Fruit fly (Drosophila melanogaster) whole organism, embryonic: Measurements from ENCODE around the gene TyrRII.

Experiments
- ATbp ChIP-seq: fragments of 200-800 bp; sonication (Bioruptor generic); optimal IDR thresholded peaks from 2 replicates; lab custom pipeline; 2017; ENCODE audit warnings: missing biosample characterization, mild to moderate bottlenecking, missing genetic modification characterization, missing genetic modification reagents
- CG10274 ChIP-seq: fragments of 200-800 bp; sonication (Bioruptor generic); optimal IDR thresholded peaks from 3 replicates; lab custom pipeline; 2017; ENCODE audit warnings: missing biosample characterization, mild to moderate bottlenecking, missing genetic modification characterization
- CG11398 ChIP-seq: fragments of 200-800 bp; sonication (Bioruptor generic); optimal IDR thresholded peaks from 2 replicates; lab custom pipeline; 2016; ENCODE audit warnings: missing biosample characterization, missing genetic modification characterization
- CG11456 ChIP-seq: fragments of 200-800 bp; sonication (Bioruptor generic); IDR thresholded peaks from 3 replicates; pipeline ENCODE4 v1.3.6; 2022; ENCODE audit warnings: missing biosample characterization, missing genetic modification characterization
- CG12391 ChIP-seq: fragments of 200-800 bp; sonication (Bioruptor generic); optimal IDR thresholded peaks from 3 replicates; lab custom pipeline; 2018; ENCODE audit warnings: missing biosample characterization, mild to moderate bottlenecking, missing genetic modification characterization, moderate library complexity
- CG12659 ChIP-seq: fragments of 200-800 bp; sonication (Bioruptor generic); optimal IDR thresholded peaks from 3 replicates; lab custom pipeline; 2017; ENCODE audit warnings: mild to moderate bottlenecking, missing biosample characterization, missing genetic modification reagents, missing genetic modification characterization
- CG13296 ChIP-seq: fragments of 200-800 bp; sonication (Bioruptor generic); optimal IDR thresholded peaks from 3 replicates; lab custom pipeline; 2018; ENCODE audit warnings: missing biosample characterization, mild to moderate bottlenecking, missing genetic modification characterization
- CG14860 ChIP-seq: fragments of 200-800 bp; sonication (Bioruptor generic); IDR thresholded peaks from 3 replicates; pipeline ENCODE4 v1.3.6; 2022; ENCODE audit warnings: missing biosample characterization, missing genetic modification characterization; ENCODE audit not compliant: partially characterized antibody
- CG16863 ChIP-seq: fragments of 200-800 bp; sonication (Bioruptor generic); optimal IDR thresholded peaks from 3 replicates; lab custom pipeline; 2016; ENCODE audit warnings: missing biosample characterization, missing genetic modification characterization
- CG17186 ChIP-seq: fragments of 200-800 bp; sonication (Bioruptor generic); optimal IDR thresholded peaks from 3 replicates; lab custom pipeline; 2017; ENCODE audit warnings: missing biosample characterization, missing genetic modification reagents, missing genetic modification characterization
- CG2712 ChIP-seq: fragments of 200-800 bp; optimal IDR thresholded peaks from 3 replicates; lab custom pipeline; 2019; ENCODE audit warnings: missing biosample characterization, mild to moderate bottlenecking, missing genetic modification characterization, moderate library complexity
- CG3065 ChIP-seq: fragments of 200-800 bp; sonication (Bioruptor generic); optimal IDR thresholded peaks from 2 replicates; lab custom pipeline; 2016; ENCODE audit warnings: missing biosample characterization, missing genetic modification characterization
- CG32532 ChIP-seq: fragments of 200-800 bp; sonication (Bioruptor generic); IDR thresholded peaks from 2 replicates; pipeline ENCODE4 v1.3.6; 2022; ENCODE audit warnings: missing biosample characterization, missing genetic modification characterization
- CG33557 ChIP-seq: fragments of 200-800 bp; sonication (Bioruptor generic); optimal IDR thresholded peaks from 2 replicates; lab custom pipeline; 2019; ENCODE audit warnings: missing biosample characterization, mild to moderate bottlenecking, missing genetic modification characterization, moderate library complexity
- CG4282 ChIP-seq: fragments of 200-800 bp; sonication (Bioruptor generic); optimal IDR thresholded peaks from 2 replicates; lab custom pipeline; 2016; ENCODE audit warnings: missing biosample characterization, missing genetic modification characterization
- CG4360 ChIP-seq: fragments of 200-800 bp; sonication (Bioruptor generic); IDR thresholded peaks from 2 replicates; pipeline ENCODE4 v1.3.6; 2022; ENCODE audit warnings: missing biosample characterization, missing genetic modification characterization
- CG6791 ChIP-seq: fragments of 200-800 bp; sonication (Bioruptor generic); IDR thresholded peaks from 3 replicates; pipeline ENCODE4 v1.3.6; 2022; ENCODE audit warnings: missing biosample characterization, missing genetic modification characterization; ENCODE audit not compliant: partially characterized antibody
- CG9215 ChIP-seq: fragments of 200-800 bp; sonication (Bioruptor generic); IDR thresholded peaks from 2 replicates; pipeline ENCODE4 v1.3.6; 2022; ENCODE audit warnings: missing biosample characterization, missing genetic modification characterization
- CG9437 ChIP-seq: fragments of 200-800 bp; sonication (Bioruptor generic); optimal IDR thresholded peaks from 2 replicates; lab custom pipeline; 2018; ENCODE audit warnings: missing biosample characterization, mild to moderate bottlenecking, missing genetic modification characterization
- Camta ChIP-seq: fragments of 200-800 bp; sonication (Bioruptor generic); optimal IDR thresholded peaks from 2 replicates; lab custom pipeline; 2016; ENCODE audit warnings: missing biosample characterization, missing genetic modification characterization
- CrebB ChIP-seq: fragments of 200-800 bp; sonication (Bioruptor generic); optimal IDR thresholded peaks from 3 replicates; lab custom pipeline; 2018; ENCODE audit warnings: missing biosample characterization, mild to moderate bottlenecking, missing genetic modification characterization
- Drgx ChIP-seq: fragments of 200-800 bp; sonication (Bioruptor generic); IDR thresholded peaks from 2 replicates; pipeline ENCODE4 v1.3.6; 2022; ENCODE audit warnings: missing biosample characterization, missing genetic modification characterization
- E2f2 ChIP-seq: fragments of 200-800 bp; sonication (Bioruptor generic); IDR thresholded peaks from 2 replicates; pipeline ENCODE4 v1.3.6; 2022; ENCODE audit warnings: missing biosample characterization, missing genetic modification characterization
- Elba2 ChIP-seq: fragments of 200-800 bp; sonication (Bioruptor generic); optimal IDR thresholded peaks from 3 replicates; lab custom pipeline; 2016; ENCODE audit warnings: missing biosample characterization, missing genetic modification characterization
- HLH54F ChIP-seq: fragments of 200-800 bp; sonication (Bioruptor generic); optimal IDR thresholded peaks from 3 replicates; lab custom pipeline; 2016; ENCODE audit warnings: missing biosample characterization, missing genetic modification characterization
- Hr3 ChIP-seq: fragments of 200-800 bp; sonication (Bioruptor generic); optimal IDR thresholded peaks from 3 replicates; lab custom pipeline; 2016; ENCODE audit warnings: missing biosample characterization, missing genetic modification characterization
- MBD-R2 ChIP-seq: fragments of 200-800 bp; sonication (Bioruptor generic); IDR thresholded peaks from 2 replicates; pipeline ENCODE4 v1.3.6; 2022; ENCODE audit warnings: missing biosample characterization, missing genetic modification characterization
- MESR4 ChIP-seq: fragments of 200-800 bp; sonication (Bioruptor generic); optimal IDR thresholded peaks from 2 replicates; lab custom pipeline; 2018; ENCODE audit warnings: missing biosample characterization, mild to moderate bottlenecking, missing genetic modification characterization, moderate library complexity
- MTF-1 ChIP-seq: fragments of 200-800 bp; sonication (Bioruptor generic); optimal IDR thresholded peaks from 2 replicates; lab custom pipeline; 2018; ENCODE audit warnings: missing biosample characterization, mild to moderate bottlenecking, missing genetic modification characterization, borderline replicate concordance
- Rx ChIP-seq: fragments of 200-800 bp; sonication (Bioruptor generic); IDR thresholded peaks from 2 replicates; pipeline ENCODE4 v1.3.6; 2022; ENCODE audit warnings: missing biosample characterization, missing genetic modification characterization
- Spps ChIP-seq: fragments of 200-800 bp; sonication (Bioruptor generic); optimal IDR thresholded peaks from 2 replicates; lab custom pipeline; 2018; ENCODE audit warnings: missing biosample characterization, mild to moderate bottlenecking, missing genetic modification characterization
- Ssrp ChIP-seq: fragments of 200-800 bp; sonication (Bioruptor generic); optimal IDR thresholded peaks from 2 replicates; lab custom pipeline; 2018; ENCODE audit warnings: missing biosample characterization, mild to moderate bottlenecking, missing genetic modification characterization, moderate library complexity
- Usf ChIP-seq: fragments of 200-800 bp; sonication (Bioruptor generic); optimal IDR thresholded peaks from 2 replicates; lab custom pipeline; 2017; ENCODE audit warnings: missing genotype, missing biosample characterization, missing genetic modification characterization
- ase ChIP-seq: fragments of 200-800 bp; sonication (Bioruptor generic); IDR thresholded peaks from 3 replicates; pipeline ENCODE4 v1.3.6; 2022; ENCODE audit warnings: missing biosample characterization, missing genetic modification characterization
- ato ChIP-seq: fragments of 200-800 bp; sonication (Bioruptor generic); IDR thresholded peaks from 2 replicates; pipeline ENCODE4 v1.3.6; 2022; ENCODE audit warnings: missing biosample characterization, missing genetic modification characterization; ENCODE audit not compliant: partially characterized antibody
- bbx ChIP-seq: fragments of 200-800 bp; sonication (Bioruptor generic); IDR thresholded peaks from 2 replicates; pipeline ENCODE4 v1.3.6; 2022; ENCODE audit warnings: missing biosample characterization, missing genetic modification characterization; ENCODE audit not compliant: partially characterized antibody
- cas ChIP-seq: fragments of 200-800 bp; sonication (Bioruptor generic); IDR thresholded peaks from 2 replicates; pipeline ENCODE4 v1.3.6; 2022; ENCODE audit warnings: missing biosample characterization, missing genetic modification characterization
- ftz-f1 ChIP-seq: fragments of 200-800 bp; sonication (Bioruptor generic); optimal IDR thresholded peaks from 2 replicates; lab custom pipeline; 2016; ENCODE audit warnings: missing biosample characterization, missing genetic modification characterization
- gcm2 ChIP-seq: fragments of 200-800 bp; sonication (Bioruptor generic); optimal IDR thresholded peaks from 2 replicates; lab custom pipeline; 2016; ENCODE audit warnings: missing biosample characterization, missing genetic modification characterization
- grau ChIP-seq: fragments of 200-800 bp; optimal IDR thresholded peaks from 3 replicates; lab custom pipeline; 2019; ENCODE audit warnings: missing biosample characterization, mild to moderate bottlenecking, missing genetic modification characterization, moderate library complexity
- insv ChIP-seq, 2 experiments: fragments of 200-800 bp; sonication (Bioruptor generic); optimal IDR thresholded peaks; 3 replicates each; lab custom pipeline; 2016 to 2018; ENCODE audit warnings: missing biosample characterization in 2 of 2, missing genetic modification characterization in 2 of 2
- knrl ChIP-seq: fragments of 200-800 bp; sonication (Bioruptor generic); IDR thresholded peaks from 3 replicates; pipeline ENCODE4 v1.3.6; 2022; ENCODE audit warnings: missing biosample characterization, missing genetic modification characterization; ENCODE audit not compliant: partially characterized antibody
- lmd ChIP-seq: fragments of 200-800 bp; sonication (Bioruptor generic); IDR thresholded peaks from 2 replicates; pipeline ENCODE4 v1.3.6; 2022; ENCODE audit warnings: missing biosample characterization, missing genetic modification characterization
- oc ChIP-seq: fragments of 200-800 bp; sonication (Bioruptor generic); optimal IDR thresholded peaks from 2 replicates; lab custom pipeline; 2018; ENCODE audit warnings: missing biosample characterization, mild to moderate bottlenecking, missing genetic modification characterization, moderate library complexity
- onecut ChIP-seq: fragments of 200-800 bp; sonication (Bioruptor generic); IDR thresholded peaks from 2 replicates; pipeline ENCODE4 v1.3.6; 2022; ENCODE audit warnings: missing biosample characterization, missing genetic modification characterization
- pb ChIP-seq: fragments of 200-800 bp; sonication (Bioruptor generic); optimal IDR thresholded peaks from 3 replicates; lab custom pipeline; 2016; ENCODE audit warnings: missing biosample characterization, missing genetic modification characterization
- sd ChIP-seq: fragments of 200-800 bp; sonication (Bioruptor generic); optimal IDR thresholded peaks from 3 replicates; lab custom pipeline; 2018; ENCODE audit warnings: missing biosample characterization, mild to moderate bottlenecking, missing genetic modification characterization, moderate library complexity
- sima ChIP-seq: fragments of 200-800 bp; sonication (Bioruptor generic); optimal IDR thresholded peaks from 2 replicates; lab custom pipeline; 2016; ENCODE audit warnings: missing biosample characterization, missing genetic modification characterization
- unc-4 ChIP-seq: fragments of 200-800 bp; sonication (Bioruptor generic); IDR thresholded peaks from 2 replicates; pipeline ENCODE4 v1.3.6; 2022; ENCODE audit warnings: missing biosample characterization, missing genetic modification characterization; ENCODE audit not compliant: partially characterized antibody

The TyrRII gene

DNA sequence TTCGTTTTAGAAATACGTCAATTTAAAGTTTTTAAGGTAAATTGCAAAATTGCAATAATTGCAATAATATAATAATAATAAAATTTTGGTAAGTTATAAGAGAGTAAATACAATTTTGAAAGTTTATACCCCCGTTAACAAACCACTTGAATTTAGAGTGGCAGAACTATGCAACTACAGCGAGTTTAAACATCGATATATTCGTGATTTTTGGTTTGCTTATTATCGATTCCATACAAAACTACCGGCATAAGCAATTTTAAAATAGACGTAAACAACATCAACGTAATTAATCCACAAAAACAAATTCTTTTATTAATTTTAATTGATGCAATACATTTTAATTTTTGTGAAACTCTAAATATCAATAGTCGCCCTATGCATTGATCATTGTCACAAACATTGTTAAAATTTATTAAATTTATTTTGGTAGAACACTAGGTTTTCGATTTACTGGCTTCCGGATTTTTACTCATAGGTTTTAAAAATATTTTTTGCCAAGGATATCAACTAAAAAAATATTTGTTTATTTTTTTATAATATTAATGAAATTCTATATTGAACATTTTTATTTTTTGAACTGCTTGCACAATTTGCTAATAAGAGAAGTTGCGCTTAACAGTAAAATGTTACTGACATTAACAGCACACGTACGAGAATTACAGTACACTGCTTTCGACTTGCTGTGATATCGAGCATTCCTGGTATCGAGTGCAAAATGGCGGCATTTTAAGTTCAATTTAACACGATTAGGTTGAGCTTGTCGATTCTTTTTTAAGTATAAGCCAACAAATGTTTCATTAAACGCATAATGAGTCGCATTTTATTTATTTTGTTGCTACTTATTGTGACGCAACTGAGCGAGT, 17.4 kb upstream of the TyrRII start, which contains the start of gene Pxt (continued):
- TF ChIP-seq Usf (GFP tag; lab: Kevin White, UChicago), result no peak
- peak; percentile 87 for TF ChIP-seq E2f2 (GFP tag; lab: Robert Waterston, UW)
- TF ChIP-seq onecut (GFP tag; lab: Robert Waterston, UW), result no peak
- no peak for TF ChIP-seq CG14860 (GFP tag; lab: Robert Waterston, UW)
- TF ChIP-seq unc-4 (GFP tag; lab: Robert Waterston, UW), result no peak
- TF ChIP-seq oc (tag; lab: Kevin White, UChicago), result no peak
- no peak for TF ChIP-seq CG11456 (GFP tag; lab: Robert Waterston, UW)
- TF ChIP-seq Ssrp (tag; lab: Kevin White, UChicago), result no peak
- no peak; the same call in 1 of the 2 replicates for TF ChIP-seq MBD-R2 (GFP tag; lab: Robert Waterston, UW)
- TF ChIP-seq CG33557 (GFP tag; lab: Kevin White, UChicago), result no peak
- TF ChIP-seq MESR4 (GFP tag; lab: Kevin White, UChicago), result no peak
- no peak for TF ChIP-seq CG4282 (GFP tag; lab: Kevin White, UChicago)
- no peak for TF ChIP-seq Rx (GFP tag; lab: Robert Waterston, UW)
- TF ChIP-seq CG10274 (GFP tag; lab: Kevin White, UChicago), result no peak
- no peak for TF ChIP-seq gcm2 (GFP tag; lab: Kevin White, UChicago)
- no peak for TF ChIP-seq Hr3 (GFP tag; lab: Kevin White, UChicago)
- no peak for TF ChIP-seq Camta
- TF ChIP-seq CG6791, result peak; percentile 52; the same call in 2 of the 3 replicates
- TF ChIP-seq grau (tag; lab: Kevin White, UChicago), result no peak
- TF ChIP-seq Drgx, result no peak
- peak in 1 of 2 experiments; percentile 88 for TF ChIP-seq insv (GFP tag; optimal IDR thresholded peaks at IDR 0.05; lab: Kevin White, UChicago)
- no peak for TF ChIP-seq ATbp
- TF ChIP-seq ftz-f1 (GFP tag; lab: Kevin White, UChicago), result no peak
- TF ChIP-seq HLH54F (GFP tag; lab: Kevin White, UChicago), result no peak
- TF ChIP-seq CG32532 (GFP tag; lab: Robert Waterston, UW), result 0 out of 2 replicates have a peak, but pooled peaks have one; percentile 11
- peak; percentile 75 for TF ChIP-seq sd (tag; lab: Kevin White, UChicago)
- TF ChIP-seq cas (GFP tag; lab: Robert Waterston, UW), result no peak
- TF ChIP-seq CG3065, result no peak
- no peak for TF ChIP-seq knrl (GFP tag; lab: Robert Waterston, UW)
- peak; percentile 22 for TF ChIP-seq bbx
- TF ChIP-seq CG9215 (GFP tag; lab: Robert Waterston, UW), result no peak
- TF ChIP-seq CG2712 (tag; lab: Kevin White, UChicago), result no peak
- TF ChIP-seq pb (GFP tag; lab: Kevin White, UChicago), result no peak
- TF ChIP-seq CG16863 (GFP tag; lab: Kevin White, UChicago), result no peak
- TF ChIP-seq lmd (GFP tag; lab: Robert Waterston, UW), result no peak
- no peak for TF ChIP-seq ase (GFP tag; lab: Robert Waterston, UW)
- TF ChIP-seq CG11398 (GFP tag; lab: Kevin White, UChicago), result no peak
- TF ChIP-seq Elba2, result peak; percentile 10
- TF ChIP-seq ato (GFP tag; lab: Robert Waterston, UW), result peak; percentile 8; the same call in 1 of the 2 replicates
- peak; percentile 23 for TF ChIP-seq CG12659
- no peak for TF ChIP-seq CG4360 (GFP tag; lab: Robert Waterston, UW)
- TF ChIP-seq CG12391 (tag; lab: Kevin White, UChicago), result no peak
- no peak for TF ChIP-seq CrebB (tag; lab: Kevin White, UChicago)
- TF ChIP-seq CG13296 (GFP tag; lab: Kevin White, UChicago), result no peak
- peak; percentile 93 for TF ChIP-seq CG9437 (GFP tag; lab: Kevin White, UChicago)
- no peak for TF ChIP-seq sima (GFP tag; lab: Kevin White, UChicago)
- peak; percentile 48 for TF ChIP-seq MTF-1 (GFP tag; lab: Kevin White, UChicago)
- no peak for TF ChIP-seq Spps
- peak; percentile 99 for TF ChIP-seq CG17186 (GFP tag; lab: Kevin White, UChicago)
